Worm (Caenorhabditis elegans): Measurements from ENCODE around the gene srw-29.

The srw-29 gene

ce11 chrV:16459377-16459776, 35.0 kb upstream of the srw-29 start:
- no peak for TF ChIP-seq vab-7 (GFP tag; IDR thresholded peaks at IDR 0.05)
- TF ChIP-seq unc-62 (GFP tag; optimal IDR thresholded peaks at IDR 0.05 in 1 of 2): peak in 1 of 2 experiments; percentile 91
- TF ChIP-seq unc-62 (tag; optimal IDR thresholded peaks at IDR 0.05): no peak
- peak; percentile 83 for TF ChIP-seq aha-1 (tag)

- TF ChIP-seq aly-2 (tag; optimal IDR thresholded peaks at IDR 0.05) (no peak), mdt-29 (GFP tag; IDR thresholded peaks at IDR 0.05) (no peak), nhr-111 (GFP tag; optimal IDR thresholded peaks at IDR 0.05) (no peak), aha-1 (tag) (no peak), jun-1 (tag; optimal IDR thresholded peaks at IDR 0.05) (no peak), fos-1 (tag; optimal IDR thresholded peaks at IDR 0.05) (no peak), pha-4 (GFP tag; IDR thresholded peaks at IDR 0.05) (no peak), pha-4 (tag; optimal IDR thresholded peaks at IDR 0.05) (no peak), snpc-4 (tag; optimal IDR thresholded peaks at IDR 0.05) (no peak)
Observed at ce11 chrV:16458714-16459113, 34.4 kb upstream of the srw-29 start, which contains the start of gene str-15. TSS of gene str-15 (minus strand) at chrV:16458814.

ce11 chrV:16455065-16455464, 30.7 kb upstream of the srw-29 start, which contains the start of gene str-14:
TSS of gene str-14 (minus strand) at chrV:16455165.
- no peak for TF ChIP-seq spr-1 (tag; optimal IDR thresholded peaks at IDR 0.05)
- no peak for TF ChIP-seq ceh-44 (GFP tag; IDR thresholded peaks at IDR 0.05)
- TF ChIP-seq daf-16 (GFP tag; optimal IDR thresholded peaks at IDR 0.05): no peak
- TF ChIP-seq daf-16 (tag; optimal IDR thresholded peaks at IDR 0.05): no peak
- TF ChIP-seq lir-3 (tag; optimal IDR thresholded peaks at IDR 0.05): no peak
- TF ChIP-seq nhr-41 (GFP tag; IDR thresholded peaks at IDR 0.05): no peak
- TF ChIP-seq unc-130 (GFP tag; optimal IDR thresholded peaks at IDR 0.05): no peak
- TF ChIP-seq egl-27 (tag; optimal IDR thresholded peaks at IDR 0.05): no peak
- no peak for TF ChIP-seq set-16 (GFP tag; IDR thresholded peaks at IDR 0.05)
- no peak for TF ChIP-seq hlh-11 (tag; optimal IDR thresholded peaks at IDR 0.05)
- TF ChIP-seq hlh-30 (tag; optimal IDR thresholded peaks at IDR 0.05; ENCODE audit: insufficient read depth): no peak
- TF ChIP-seq nhr-111 (GFP tag; optimal IDR thresholded peaks at IDR 0.05): no peak
- no peak for TF ChIP-seq Y48G9A.11 (GFP tag; IDR thresholded peaks at IDR 0.05)

ce11 chrV:16447735-16448134, 23.4 kb upstream of the srw-29 start, which contains the start of gene T08G3.13:
TSS of gene T08G3.13 (plus strand) at chrV:16448035.
- TF ChIP-seq madf-9 (GFP tag; conservative IDR thresholded peaks at IDR 0.05) (no peak), fos-1 (tag; optimal IDR thresholded peaks at IDR 0.05) (no peak), zip-11 (GFP tag; IDR thresholded peaks at IDR 0.05) (no peak), ctbp-1 (GFP tag; IDR thresholded peaks at IDR 0.05) (no peak), mdl-1 (tag; optimal IDR thresholded peaks at IDR 0.05) (no peak)

- TF ChIP-seq nhr-237 (tag; optimal IDR thresholded peaks at IDR 0.05) (no peak), lin-1 (GFP tag; IDR thresholded peaks at IDR 0.05) (no peak), spr-1 (tag; optimal IDR thresholded peaks at IDR 0.05) (no peak)
Observed at ce11 chrV:16446191-16446590, 21.9 kb upstream of the srw-29 start.

ce11 chrV:16445676-16446075, 21.3 kb upstream of the srw-29 start, which contains the start of gene T08G3.6:
TSS of gene T08G3.6 (plus strand) at chrV:16445976.
- TF ChIP-seq Y105C5A.15 (GFP tag; IDR thresholded peaks at IDR 0.05): no peak

- TF ChIP-seq unc-62 (GFP tag; optimal IDR thresholded peaks at IDR 0.05 in 1 of 2) (peak in 1 of 2 experiments; percentile 60), unc-62 (tag; optimal IDR thresholded peaks at IDR 0.05) (no peak), dmd-6 (GFP tag; IDR thresholded peaks at IDR 0.05) (no peak)
Observed at ce11 chrV:16443626-16444025, 19.3 kb upstream of the srw-29 start, which contains the start of gene srh-141. TSS of gene srh-141 (plus strand) at chrV:16443926.

Data from whole organism, L4 larva.